Fruit fly (Drosophila melanogaster): ENCODE measurements around the gene CG6980.

CG6980 gene

DNA sequence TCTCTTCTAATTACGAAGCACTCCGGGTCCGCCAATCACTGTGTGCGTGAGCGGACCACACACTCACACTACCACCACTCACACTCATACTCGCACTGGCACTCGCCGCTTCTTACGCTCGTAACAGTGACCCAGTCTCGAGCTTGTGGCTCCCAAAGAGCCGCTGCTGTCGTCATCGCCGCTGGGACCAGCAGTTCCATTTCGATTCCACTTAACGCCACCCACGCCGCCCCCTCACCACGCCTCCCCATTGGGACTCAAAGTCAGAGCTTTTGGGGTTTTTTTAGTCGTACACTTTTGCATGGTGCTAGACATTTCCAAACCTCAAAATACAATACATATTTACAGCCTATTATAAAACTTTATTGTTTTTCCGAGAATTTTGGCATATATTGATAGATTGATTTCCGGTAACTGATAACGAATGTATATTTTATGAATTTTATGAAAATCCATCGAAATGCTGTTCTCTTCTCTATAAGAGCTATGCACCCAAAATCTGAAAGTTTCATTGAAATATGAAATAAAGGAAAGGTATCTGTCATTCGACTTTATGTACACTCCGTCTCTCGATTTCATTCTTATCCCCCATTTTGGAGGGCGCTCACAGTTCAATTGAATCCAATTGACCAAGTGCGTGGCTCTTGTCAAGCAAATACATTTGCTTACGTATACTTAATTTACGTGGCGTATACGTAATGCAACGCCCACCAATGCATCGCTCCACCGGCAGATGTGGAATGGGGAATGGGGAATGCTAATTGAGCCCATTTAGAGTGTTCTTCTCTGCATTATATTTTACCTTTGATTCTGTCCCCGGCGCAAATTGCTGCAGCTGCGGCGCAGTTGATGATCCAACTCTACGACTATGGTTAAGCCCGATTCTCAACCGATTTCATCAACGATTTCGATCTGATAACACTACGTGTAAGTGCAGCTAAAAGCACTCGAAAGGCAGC lies 35.9 kb upstream of the CG6980 start, which contains the start of gene CG42331 (continued):
- TF ChIP-seq croc (GFP tag; conservative IDR thresholded peaks at IDR 0.05) (peak; percentile 37; the same call in 2 of the 3 replicates), caup (GFP tag; optimal IDR thresholded peaks at IDR 0.05; ENCODE audit: severe bottlenecking) (peak; percentile 27), C15 (GFP tag; IDR thresholded peaks at IDR 0.05) (no peak), Bdp1 (GFP tag; optimal IDR thresholded peaks at IDR 0.05) (no peak), CG17361 (GFP tag; IDR thresholded peaks at IDR 0.05) (peak; percentile 69), sim (GFP tag; IDR thresholded peaks at IDR 0.05) (no peak), CG3065 (GFP tag; optimal IDR thresholded peaks at IDR 0.05) (no peak), lmd (GFP tag; IDR thresholded peaks at IDR 0.05) (peak; percentile 50), nom (GFP tag; optimal IDR thresholded peaks at IDR 0.05) (no peak), dm (GFP tag; optimal IDR thresholded peaks at IDR 0.05) (no peak), Ravus (GFP tag; IDR thresholded peaks at IDR 0.05) (no peak; the same call in 1 of the 2 replicates), CG2129 (GFP tag; IDR thresholded peaks at IDR 0.05; ENCODE audit: partially characterized antibody) (no peak), Hsf (GFP tag; optimal IDR thresholded peaks at IDR 0.05) (peak; percentile 56), vvl (GFP tag; IDR thresholded peaks at IDR 0.05) (no peak), CG6791 (GFP tag; IDR thresholded peaks at IDR 0.05; ENCODE audit: partially characterized antibody) (no peak), CG15269 (tag; optimal IDR thresholded peaks at IDR 0.05) (peak; percentile 71), sd (tag; optimal IDR thresholded peaks at IDR 0.05) (peak; percentile 17), gro (GFP tag; optimal IDR thresholded peaks at IDR 0.05) (no peak), CG7786 (GFP tag; optimal IDR thresholded peaks at IDR 0.05) (peak; percentile 60), CG8281 (tag; optimal IDR thresholded peaks at IDR 0.05) (peak; percentile 72), Hr39 (optimal IDR thresholded peaks at IDR 0.05) (no peak), Scr (GFP tag; IDR thresholded peaks at IDR 0.05; ENCODE audit: partially characterized antibody) (no peak), CG10209 (GFP tag; optimal IDR thresholded peaks at IDR 0.05) (peak; percentile 54), CG7839 (tag; optimal IDR thresholded peaks at IDR 0.05) (peak; percentile 81), CG14710 (tag; optimal IDR thresholded peaks at IDR 0.05) (peak; percentile 15), CG30020 (tag; optimal IDR thresholded peaks at IDR 0.05) (no peak), Bteb2 (GFP tag; optimal IDR thresholded peaks at IDR 0.05) (peak; percentile 51), stwl (tag; optimal IDR thresholded peaks at IDR 0.05) (no peak), CG8359 (GFP tag; optimal IDR thresholded peaks at IDR 0.05; ENCODE audit: borderline replicate concordance) (peak; percentile 7), ase (GFP tag; IDR thresholded peaks at IDR 0.05) (peak; percentile 63; the same call in 2 of the 3 replicates), CG6813 (GFP tag; optimal IDR thresholded peaks at IDR 0.05) (peak; percentile 38), chif (GFP tag; optimal IDR thresholded peaks at IDR 0.05) (peak; percentile 45 to 51), lov (optimal IDR thresholded peaks at IDR 0.05) (no peak), lov (GFP tag; IDR thresholded peaks at IDR 0.05) (no peak), tx (GFP tag; optimal IDR thresholded peaks at IDR 0.05) (peak; percentile 11), CG10543 (GFP tag; optimal IDR thresholded peaks at IDR 0.05) (peak; percentile 85), gce (GFP tag; IDR thresholded peaks at IDR 0.05) (no peak), CG4328 (GFP tag; optimal IDR thresholded peaks at IDR 0.05) (peak; percentile 9), crp (GFP tag; optimal IDR thresholded peaks at IDR 0.05) (no peak), CG17802 (tag; optimal IDR thresholded peaks at IDR 0.05) (no peak), CG17385 (GFP tag; optimal IDR thresholded peaks at IDR 0.05) (peak; percentile 51), bowl (GFP tag; IDR thresholded peaks at IDR 0.05) (no peak), repo (GFP tag; optimal IDR thresholded peaks at IDR 0.05) (no peak), NC2α (GFP tag; optimal IDR thresholded peaks at IDR 0.05) (no peak), Opbp (GFP tag; IDR thresholded peaks at IDR 0.05; ENCODE audit: partially characterized antibody) (no peak), ara (GFP tag; IDR thresholded peaks at IDR 0.05) (no peak), CoRest (tag; optimal IDR thresholded peaks at IDR 0.05) (peak; percentile 73), CG14441 (GFP tag; IDR thresholded peaks at IDR 0.05) (peak; percentile 65; the same call in 1 of the 2 replicates)

All from whole organism, embryonic.